Worm (Caenorhabditis elegans): ENCODE data around the gene glb-28.

DNA sequence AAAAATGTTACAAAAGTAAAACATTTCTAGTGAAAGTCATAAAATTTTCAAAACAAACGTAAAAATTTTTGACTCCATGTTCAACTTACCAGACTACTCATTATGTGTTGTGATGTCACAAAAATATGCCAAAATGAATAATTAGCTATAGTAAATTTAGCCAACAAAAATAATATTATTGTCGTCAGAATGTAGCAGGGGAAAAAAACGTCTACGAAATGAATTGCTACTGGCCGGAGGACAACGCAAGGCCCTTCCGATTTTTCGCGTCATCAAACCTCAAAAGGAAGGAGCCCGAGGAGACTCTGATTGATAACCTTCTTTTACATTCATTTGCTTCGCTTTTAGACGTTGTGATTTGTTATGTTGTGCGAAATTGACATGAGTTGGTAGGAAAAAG lies 14.2 kb downstream of the glb-28 start, which contains the start of gene ser-2:
- TF ChIP-seq him-1 (tag; optimal IDR thresholded peaks at IDR 0.05), result no peak
- TF ChIP-seq W03F9.2 (tag; optimal IDR thresholded peaks at IDR 0.05), result no peak
